Worm (Caenorhabditis elegans) whole organism, young adult: Measurements from ENCODE around the gene cdc-73.

Experiments used
- F55B11.4 ChIP-seq: sonication (generic microtip); optimal IDR thresholded peaks from 2 replicates; lab custom pipeline; 2016; ENCODE audit warnings: missing compliant biosample characterization, missing genetic modification characterization, borderline replicate concordance; ENCODE audit not compliant: insufficient read depth
- ceh-27 ChIP-seq: fragments of 200-800 bp; sonication (Bioruptor generic); optimal IDR thresholded peaks from 2 replicates; lab custom pipeline; 2018; ENCODE audit warnings: mild to moderate bottlenecking, missing genetic modification characterization, moderate library complexity, missing compliant biosample characterization
- nfya-2 ChIP-seq: fragments of 200-800 bp; sonication (Bioruptor generic); IDR thresholded peaks from 2 replicates; pipeline ENCODE4 v1.3.6; 2022; ENCODE audit warnings: missing genetic modification reagents, missing genetic modification characterization, missing compliant biosample characterization
- pha-4 ChIP-seq: fragments of 150-350 bp; sonication (generic microtip); optimal IDR thresholded peaks from 2 replicates; lab custom pipeline; 2014; ENCODE audit warnings: missing biosample characterization, missing genetic modification reagents, missing genetic modification characterization
- rcor-1 ChIP-seq: fragments of 200-800 bp; sonication (Bioruptor generic); IDR thresholded peaks from 2 replicates; pipeline ENCODE4 v1.3.6; 2022; ENCODE audit warnings: missing genetic modification reagents, missing genetic modification characterization, missing compliant biosample characterization

- TF ChIP-seq ceh-27 (GFP tag; lab: Kevin White, UChicago): no peak
- TF ChIP-seq F55B11.4: no peak
- no peak for TF ChIP-seq nfya-2
- no peak for TF ChIP-seq rcor-1 (GFP tag; lab: Robert Waterston, UW)
- TF ChIP-seq pha-4: no peak
These were observed 11.3 kb upstream of the cdc-73 start for ce11 chrIV:4030917-4031599.
